Fruit fly (Drosophila melanogaster) whole organism, embryonic: ENCODE results near the gene UQCR-14L.

ENCODE experiments used
- Abd-B ChIP-seq: fragments of 200-800 bp; sonication (Bioruptor generic); optimal IDR thresholded peaks from 2 replicates; lab custom pipeline; 2018; ENCODE audit warnings: missing biosample characterization, mild to moderate bottlenecking, missing genetic modification characterization, moderate library complexity
- CG10321 ChIP-seq: fragments of 200-800 bp; sonication (Bioruptor generic); IDR thresholded peaks from 2 replicates; pipeline ENCODE4 v1.3.6; 2022; ENCODE audit warnings: missing biosample characterization, missing genetic modification characterization
- CG11504 ChIP-seq: fragments of 200-800 bp; sonication (Bioruptor generic); optimal IDR thresholded peaks from 3 replicates; lab custom pipeline; 2019; ENCODE audit warnings: missing biosample characterization, mild to moderate bottlenecking, missing genetic modification characterization, moderate library complexity
- CG12071 ChIP-seq: fragments of 200-800 bp; sonication (Bioruptor generic); optimal IDR thresholded peaks from 3 replicates; lab custom pipeline; 2018; ENCODE audit warnings: missing biosample characterization, mild to moderate bottlenecking, missing genetic modification characterization
- CG12155 ChIP-seq: fragments of 200-800 bp; sonication (Bioruptor generic); optimal IDR thresholded peaks from 3 replicates; lab custom pipeline; 2016; ENCODE audit warnings: missing biosample characterization, missing genetic modification characterization
- CG13894 ChIP-seq: fragments of 200-800 bp; sonication (Bioruptor generic); optimal IDR thresholded peaks from 3 replicates; lab custom pipeline; 2018; ENCODE audit warnings: missing biosample characterization, mild to moderate bottlenecking, missing genetic modification characterization, moderate library complexity
- CG14667 ChIP-seq: fragments of 200-800 bp; sonication (Bioruptor generic); IDR thresholded peaks from 2 replicates; pipeline ENCODE4 v1.3.6; 2022; ENCODE audit warnings: missing biosample characterization, missing genetic modification characterization
- CG14860 ChIP-seq: fragments of 200-800 bp; sonication (Bioruptor generic); IDR thresholded peaks from 3 replicates; pipeline ENCODE4 v1.3.6; 2022; ENCODE audit warnings: missing biosample characterization, missing genetic modification characterization; ENCODE audit not compliant: partially characterized antibody
- CG1529 ChIP-seq: fragments of 200-800 bp; sonication (Bioruptor generic); optimal IDR thresholded peaks from 3 replicates; lab custom pipeline; 2018; ENCODE audit warnings: missing biosample characterization, missing genetic modification characterization
- CG1603 ChIP-seq: fragments of 200-800 bp; sonication (Bioruptor generic); optimal IDR thresholded peaks from 2 replicates; lab custom pipeline; 2019; ENCODE audit warnings: missing biosample characterization, mild to moderate bottlenecking, missing genetic modification characterization, moderate library complexity
- CG16813 ChIP-seq: fragments of 200-800 bp; sonication (Bioruptor generic); IDR thresholded peaks from 3 replicates; pipeline ENCODE4 v1.3.6; 2022; ENCODE audit warnings: missing biosample characterization, missing genetic modification characterization; ENCODE audit not compliant: partially characterized antibody
- CG18599 ChIP-seq: fragments of 200-800 bp; sonication (Bioruptor generic); optimal IDR thresholded peaks from 3 replicates; lab custom pipeline; 2017; ENCODE audit warnings: missing biosample characterization, missing genetic modification characterization, mild to moderate bottlenecking, moderate library complexity, missing genetic modification reagents
- CG2120 ChIP-seq: fragments of 200-800 bp; sonication (Bioruptor generic); optimal IDR thresholded peaks from 3 replicates; lab custom pipeline; 2016; ENCODE audit warnings: missing biosample characterization, missing genetic modification characterization
- CG30403 ChIP-seq: fragments of 200-800 bp; sonication (Bioruptor generic); optimal IDR thresholded peaks from 3 replicates; lab custom pipeline; 2016; ENCODE audit warnings: missing biosample characterization, missing genetic modification characterization
- CG31388 ChIP-seq: fragments of 200-800 bp; sonication (Bioruptor generic); optimal IDR thresholded peaks from 2 replicates; lab custom pipeline; 2016; ENCODE audit warnings: missing biosample characterization, missing genetic modification characterization
- CG4854 ChIP-seq: fragments of 200-800 bp; sonication (Bioruptor generic); optimal IDR thresholded peaks from 2 replicates; lab custom pipeline; 2016; ENCODE audit warnings: missing biosample characterization, missing genetic modification characterization, inconsistent platforms
- CG5245 ChIP-seq: fragments of 200-800 bp; sonication (Bioruptor generic); optimal IDR thresholded peaks from 3 replicates; lab custom pipeline; 2016; ENCODE audit warnings: missing biosample characterization, missing genetic modification characterization
- CG6689 ChIP-seq: fragments of 200-800 bp; sonication (Bioruptor generic); IDR thresholded peaks from 2 replicates; pipeline ENCODE4 v1.3.6; 2022; ENCODE audit warnings: missing biosample characterization, missing genetic modification characterization
- CG9609 ChIP-seq: fragments of 200-800 bp; sonication (Bioruptor generic); optimal IDR thresholded peaks from 3 replicates; lab custom pipeline; 2016; ENCODE audit warnings: missing biosample characterization, missing genetic modification characterization
- CHES-1-like ChIP-seq: fragments of 200-800 bp; sonication (Bioruptor generic); optimal IDR thresholded peaks from 2 replicates; lab custom pipeline; 2016; ENCODE audit warnings: missing biosample characterization, missing genetic modification characterization
- CoRest ChIP-seq: fragments of 200-800 bp; sonication (Bioruptor generic); optimal IDR thresholded peaks from 3 replicates; lab custom pipeline; 2018; ENCODE audit warnings: missing biosample characterization, mild to moderate bottlenecking, missing genetic modification characterization, moderate library complexity
- D19A ChIP-seq: fragments of 200-800 bp; optimal IDR thresholded peaks from 3 replicates; lab custom pipeline; 2019; ENCODE audit warnings: missing biosample characterization, mild to moderate bottlenecking, missing genetic modification characterization, moderate library complexity
- H15 ChIP-seq: fragments of 200-800 bp; sonication (Bioruptor generic); IDR thresholded peaks from 3 replicates; pipeline ENCODE4 v1.3.6; 2022; ENCODE audit warnings: missing biosample characterization, missing genetic modification characterization
- HLHmδ ChIP-seq: fragments of 200-800 bp; sonication (Bioruptor generic); optimal IDR thresholded peaks from 2 replicates; lab custom pipeline; 2018; ENCODE audit warnings: missing biosample characterization, mild to moderate bottlenecking, missing genetic modification characterization, moderate library complexity
- NC2β ChIP-seq: fragments of 200-800 bp; sonication (Bioruptor generic); optimal IDR thresholded peaks from 2 replicates; lab custom pipeline; 2016; ENCODE audit warnings: missing biosample characterization, missing genetic modification characterization
- Ssrp ChIP-seq: fragments of 200-800 bp; sonication (Bioruptor generic); optimal IDR thresholded peaks from 2 replicates; lab custom pipeline; 2018; ENCODE audit warnings: missing biosample characterization, mild to moderate bottlenecking, missing genetic modification characterization, moderate library complexity
- abd-A ChIP-seq: fragments of 200-800 bp; sonication (Bioruptor generic); optimal IDR thresholded peaks from 3 replicates; lab custom pipeline; 2019; ENCODE audit warnings: missing biosample characterization, mild to moderate bottlenecking, missing genetic modification characterization, moderate library complexity
- ap ChIP-seq: fragments of 200-800 bp; sonication (Bioruptor generic); IDR thresholded peaks from 2 replicates; pipeline ENCODE4 v1.3.6; 2022; ENCODE audit warnings: missing biosample characterization, missing genetic modification characterization
- az2 ChIP-seq: fragments of 200-800 bp; sonication (Bioruptor generic); optimal IDR thresholded peaks from 3 replicates; lab custom pipeline; 2016; ENCODE audit warnings: missing biosample characterization, missing genetic modification characterization
- bab2 ChIP-seq: fragments of 200-800 bp; sonication (Bioruptor generic); optimal IDR thresholded peaks from 2 replicates; lab custom pipeline; 2016; ENCODE audit warnings: missing biosample characterization, missing genetic modification characterization
- bowl ChIP-seq: fragments of 200-800 bp; sonication (Bioruptor generic); IDR thresholded peaks from 2 replicates; pipeline ENCODE4 v1.3.6; 2022; ENCODE audit warnings: missing biosample characterization, missing genetic modification characterization
- cato ChIP-seq: fragments of 200-800 bp; sonication (Bioruptor generic); optimal IDR thresholded peaks from 2 replicates; lab custom pipeline; 2016; ENCODE audit warnings: missing biosample characterization, missing genetic modification characterization, borderline replicate concordance
- chif ChIP-seq, 2 experiments: fragments of 200-800 bp; sonication (Bioruptor generic); optimal IDR thresholded peaks; 3 replicates each; lab custom pipeline; 2016; ENCODE audit warnings: missing biosample characterization in 2 of 2, missing genetic modification characterization in 2 of 2
- ewg ChIP-seq: fragments of 200-800 bp; sonication (Bioruptor generic); optimal IDR thresholded peaks from 3 replicates; lab custom pipeline; 2017; ENCODE audit warnings: mild to moderate bottlenecking, missing biosample characterization, missing genetic modification reagents, missing genetic modification characterization
- fu2 ChIP-seq: fragments of 200-800 bp; sonication (Bioruptor generic); optimal IDR thresholded peaks from 2 replicates; lab custom pipeline; 2016; ENCODE audit warnings: missing biosample characterization, missing genetic modification characterization
- gem ChIP-seq: fragments of 200-800 bp; sonication (Bioruptor generic); optimal IDR thresholded peaks from 2 replicates; lab custom pipeline; 2019; ENCODE audit warnings: missing biosample characterization, mild to moderate bottlenecking, missing genetic modification characterization, moderate library complexity
- jigr1 ChIP-seq: fragments of 200-800 bp; sonication (Bioruptor generic); IDR thresholded peaks from 3 replicates; pipeline ENCODE4 v1.3.6; 2022; ENCODE audit warnings: missing biosample characterization, missing genetic modification characterization
- ken ChIP-seq: fragments of 200-800 bp; sonication (Bioruptor generic); IDR thresholded peaks from 3 replicates; pipeline ENCODE4 v1.3.6; 2022; ENCODE audit warnings: missing biosample characterization, missing genetic modification characterization
- lov ChIP-seq, 2 experiments: fragments of 200-800 bp in 1 of 2; fragments of >200 bp in 1 of 2; sonication (Bioruptor generic) in 1 of 2; IDR thresholded peaks in 1 of 2; optimal IDR thresholded peaks in 1 of 2; 2 replicates in 1 of 2; 3 replicates in 1 of 2; pipeline versions ENCODE4 v1.3.6 to Lab custom; 2017 to 2022; ENCODE audit warnings: missing biosample characterization in 1 of 2, missing genetic modification characterization in 1 of 2
- nerfin-1 ChIP-seq: fragments of 200-800 bp; sonication (Bioruptor generic); optimal IDR thresholded peaks from 3 replicates; lab custom pipeline; 2019; ENCODE audit warnings: missing biosample characterization, mild to moderate bottlenecking, missing genetic modification characterization, moderate library complexity
- pho ChIP-seq: fragments of 200-800 bp; sonication (Bioruptor generic); optimal IDR thresholded peaks from 2 replicates; lab custom pipeline; 2016; ENCODE audit warnings: missing biosample characterization, missing genetic modification characterization
- prd ChIP-seq, 3 experiments: fragments of >200 bp in 2 of 3; fragments of 200-800 bp in 1 of 3; sonication (Bioruptor generic) in 1 of 3; optimal IDR thresholded peaks in 2 of 3; IDR thresholded peaks in 1 of 3; 2 replicates in 2 of 3; 3 replicates in 1 of 3; pipeline versions ENCODE4 v1.3.6 to Lab custom; 2017 to 2022; ENCODE audit warnings: missing biosample characterization in 1 of 3, missing genetic modification characterization in 1 of 3
- row ChIP-seq: fragments of 200-800 bp; sonication (Bioruptor generic); IDR thresholded peaks from 3 replicates; pipeline ENCODE4 v1.3.6; 2022; ENCODE audit warnings: missing biosample characterization, missing genetic modification characterization
- sima ChIP-seq: fragments of 200-800 bp; sonication (Bioruptor generic); optimal IDR thresholded peaks from 2 replicates; lab custom pipeline; 2016; ENCODE audit warnings: missing biosample characterization, missing genetic modification characterization
- slbo ChIP-seq: fragments of 200-800 bp; sonication (Bioruptor generic); IDR thresholded peaks from 2 replicates; pipeline ENCODE4 v1.3.6; 2022; ENCODE audit warnings: missing biosample characterization, missing genetic modification characterization
- toy ChIP-seq: fragments of 200-800 bp; sonication (Bioruptor generic); IDR thresholded peaks from 2 replicates; pipeline ENCODE4 v1.3.6; 2022; ENCODE audit warnings: missing biosample characterization, missing genetic modification characterization
- vfl ChIP-seq: fragments of 200-800 bp; sonication (Bioruptor generic); optimal IDR thresholded peaks from 2 replicates; lab custom pipeline; 2016; ENCODE audit warnings: missing biosample characterization, missing genetic modification characterization
- wdn ChIP-seq: fragments of 200-800 bp; sonication (Bioruptor generic); IDR thresholded peaks from 2 replicates; pipeline ENCODE4 v1.3.6; 2022; ENCODE audit warnings: missing biosample characterization, missing genetic modification characterization

Gene UQCR-14L

DNA sequence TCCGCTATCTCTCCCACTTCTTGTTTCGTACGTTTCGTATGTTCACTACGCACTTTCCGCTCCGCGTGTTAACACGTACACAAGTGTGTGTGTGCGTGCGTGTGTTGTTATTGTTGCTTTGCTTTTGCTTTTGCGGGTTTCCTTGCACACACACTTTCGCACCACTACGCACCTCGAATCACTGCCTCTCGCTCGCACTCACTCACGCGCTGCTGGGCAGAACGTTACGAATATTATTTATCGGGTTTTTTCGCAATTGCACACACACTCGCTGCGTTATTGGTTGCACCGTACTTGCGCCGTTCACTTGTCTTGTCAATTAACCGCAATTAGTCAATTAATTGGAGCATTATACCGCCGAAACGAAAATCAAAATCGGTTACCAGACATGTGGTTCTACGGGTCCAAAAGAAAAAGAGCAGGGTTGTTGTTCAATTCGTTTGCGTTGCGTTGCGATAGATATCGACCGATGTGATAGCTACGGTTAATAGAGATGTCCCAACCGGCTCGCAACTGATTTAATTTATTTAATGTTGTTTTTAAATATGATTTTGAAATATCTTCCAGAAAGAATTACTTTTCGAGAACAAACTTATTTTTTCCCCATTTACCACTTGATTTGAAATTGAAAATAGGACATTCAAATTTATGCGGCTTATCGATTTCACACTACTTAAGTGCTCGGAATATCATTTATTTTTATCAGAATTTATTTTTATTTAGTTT lies 42.4 kb downstream of the UQCR-14L start, which contains the start of gene larp (continued):
- TF ChIP-seq lov (optimal IDR thresholded peaks at IDR 0.05; lab: Kevin White, UChicago), result no peak
- TF ChIP-seq lov (GFP tag; IDR thresholded peaks at IDR 0.05; lab: Robert Waterston, UW), result 0 out of 3 replicates have a peak, but pooled peaks have one; percentile 28
- peak; percentile 61 for TF ChIP-seq wdn (GFP tag; lab: Robert Waterston, UW)
- TF ChIP-seq abd-A (tag; lab: Kevin White, UChicago), result no peak
- TF ChIP-seq cato, result peak; percentile 48
- peak; percentile 63 for TF ChIP-seq CG4854 (GFP tag; lab: Kevin White, UChicago)
- TF ChIP-seq sima (GFP tag; lab: Kevin White, UChicago), result no peak
- peak; percentile 41 for TF ChIP-seq CG18599 (GFP tag; lab: Kevin White, UChicago)
- TF ChIP-seq ap (GFP tag; lab: Robert Waterston, UW), result peak; percentile 45; the same call in 1 of the 2 replicates
- peak; percentile 76 for TF ChIP-seq CG1603 (tag; lab: Kevin White, UChicago)
- peak; percentile 63 for TF ChIP-seq CG6689 (GFP tag; lab: Robert Waterston, UW)
- TF ChIP-seq prd (optimal IDR thresholded peaks at IDR 0.05; lab: Kevin White, UChicago), result no peak
- TF ChIP-seq prd (GFP tag; IDR thresholded peaks at IDR 0.05; lab: Robert Waterston, UW), result peak; percentile 85
- no peak for TF ChIP-seq CG12071 (GFP tag; lab: Kevin White, UChicago)
- TF ChIP-seq Ssrp (tag; lab: Kevin White, UChicago), result peak; percentile 52
- peak; percentile 70 for TF ChIP-seq pho (GFP tag; lab: Kevin White, UChicago)
- peak; percentile 63 for TF ChIP-seq Abd-B
- TF ChIP-seq CG5245 (GFP tag; lab: Kevin White, UChicago), result peak; percentile 34
- TF ChIP-seq CG13894 (tag; lab: Kevin White, UChicago), result peak; percentile 74
- TF ChIP-seq CG9609 (GFP tag; lab: Kevin White, UChicago), result peak; percentile 70
- peak; percentile 75 for TF ChIP-seq gem (tag; lab: Kevin White, UChicago)
- peak; percentile 73 for TF ChIP-seq bab2 (GFP tag; lab: Kevin White, UChicago)
- peak; percentile 35 to 69 for TF ChIP-seq chif (GFP tag; optimal IDR thresholded peaks at IDR 0.05; lab: Kevin White, UChicago)
- TF ChIP-seq CHES-1-like (GFP tag; lab: Kevin White, UChicago), result peak; percentile 37
- peak; percentile 64 for TF ChIP-seq H15 (GFP tag; lab: Robert Waterston, UW)
- no peak for TF ChIP-seq CG31388 (GFP tag; lab: Kevin White, UChicago)
- TF ChIP-seq vfl, result peak; percentile 55
- no peak for TF ChIP-seq CG1529
- peak; percentile 51 for TF ChIP-seq CG14667 (GFP tag; lab: Robert Waterston, UW)
- TF ChIP-seq CG14860 (GFP tag; lab: Robert Waterston, UW), result peak; percentile 87
- peak; percentile 85 for TF ChIP-seq CG2120 (GFP tag; lab: Kevin White, UChicago)
- peak; percentile 66 for TF ChIP-seq CG30403 (GFP tag; lab: Kevin White, UChicago)
- TF ChIP-seq CoRest (tag; lab: Kevin White, UChicago), result peak; percentile 74
- peak; percentile 66 for TF ChIP-seq fu2
- TF ChIP-seq toy (GFP tag; lab: Robert Waterston, UW), result no peak
- TF ChIP-seq row (GFP tag; lab: Robert Waterston, UW), result peak; percentile 91
- peak; percentile 92 for TF ChIP-seq slbo
- peak; percentile 45 for TF ChIP-seq NC2β (GFP tag; lab: Kevin White, UChicago)
- TF ChIP-seq HLHmδ, result no peak
- TF ChIP-seq bowl (GFP tag; lab: Robert Waterston, UW), result no peak
- no peak; the same call in 1 of the 2 replicates for TF ChIP-seq CG10321
- TF ChIP-seq nerfin-1 (tag; lab: Kevin White, UChicago), result no peak
- TF ChIP-seq jigr1 (GFP tag; lab: Robert Waterston, UW), result peak; percentile 53; the same call in 2 of the 3 replicates
- TF ChIP-seq ken, result peak; percentile 80
- peak; percentile 65 for TF ChIP-seq CG11504 (tag; lab: Kevin White, UChicago)
- TF ChIP-seq D19A (tag; lab: Kevin White, UChicago), result peak; percentile 28
- peak; percentile 66 for TF ChIP-seq az2 (GFP tag; lab: Kevin White, UChicago)
- peak; percentile 78 for TF ChIP-seq CG12155 (GFP tag; lab: Kevin White, UChicago)
- peak; percentile 50 for TF ChIP-seq ewg (GFP tag; lab: Kevin White, UChicago)
- peak; percentile 97 for TF ChIP-seq CG16813 (GFP tag; lab: Robert Waterston, UW)
